Fruit fly (Drosophila melanogaster): ENCODE results near the gene Nfs1.

- TF ChIP-seq Pif1A (GFP tag; optimal IDR thresholded peaks at IDR 0.05) (no peak), CG13204 (GFP tag; optimal IDR thresholded peaks at IDR 0.05) (no peak), gl (tag; optimal IDR thresholded peaks at IDR 0.05) (no peak), Ets98B (GFP tag; IDR thresholded peaks at IDR 0.05) (no peak), Snoo (tag; optimal IDR thresholded peaks at IDR 0.05) (no peak), CG32121 (GFP tag; IDR thresholded peaks at IDR 0.05) (no peak), CG10348 (GFP tag; IDR thresholded peaks at IDR 0.05) (no peak), CG12605 (GFP tag; IDR thresholded peaks at IDR 0.05) (no peak), EcR (GFP tag; optimal IDR thresholded peaks at IDR 0.05) (no peak), CG8301 (tag; optimal IDR thresholded peaks at IDR 0.05) (peak; percentile 17), fd96Ca (GFP tag; IDR thresholded peaks at IDR 0.05) (no peak), Pif1B (GFP tag; optimal IDR thresholded peaks at IDR 0.05) (no peak), CG17806 (tag; optimal IDR thresholded peaks at IDR 0.05) (no peak)
Measured at dm6 chr2L:11976955-11977354, 22.5 kb upstream of the Nfs1 start.

Data from whole organism, pupa.